Worm (Caenorhabditis elegans) whole organism, early embryonic: Measurements from ENCODE around the gene C08H9.16.

Experiments
- B0310.2 ChIP-seq: sonication (generic microtip); optimal IDR thresholded peaks from 2 replicates; lab custom pipeline; 2016; ENCODE audit warnings: mild to moderate bottlenecking, missing genetic modification characterization, missing compliant biosample characterization
- F13C5.2 ChIP-seq: sonication (generic microtip); optimal IDR thresholded peaks from 2 replicates; lab custom pipeline; 2017; ENCODE audit warnings: mild to moderate bottlenecking, missing genetic modification characterization, inconsistent platforms, missing compliant biosample characterization
- aly-1 ChIP-seq: sonication (generic microtip); optimal IDR thresholded peaks from 2 replicates; lab custom pipeline; 2016; ENCODE audit warnings: missing genetic modification characterization, missing compliant biosample characterization
- ama-1 ChIP-seq: fragments of 150-350 bp; optimal IDR thresholded peaks from 2 replicates; lab custom pipeline; 2014
- ceh-13 ChIP-seq: fragments of 200-800 bp; sonication (Bioruptor generic); optimal IDR thresholded peaks from 2 replicates; lab custom pipeline; 2018; ENCODE audit warnings: mild to moderate bottlenecking, missing genetic modification characterization, missing compliant biosample characterization
- ets-7 ChIP-seq: sonication (generic microtip); optimal IDR thresholded peaks from 2 replicates; lab custom pipeline; 2016; ENCODE audit warnings: missing genotype, missing genetic modification characterization, missing compliant biosample characterization
- flt-1 ChIP-seq: fragments of 200-800 bp; sonication (Bioruptor generic); IDR thresholded peaks from 2 replicates; pipeline ENCODE4 v1.3.6; 2022; ENCODE audit warnings: missing genetic modification characterization, missing compliant biosample characterization
- hmbx-1 ChIP-seq: sonication (generic microtip); optimal IDR thresholded peaks from 2 replicates; lab custom pipeline; 2016; ENCODE audit warnings: mild to moderate bottlenecking, missing genetic modification characterization, missing compliant biosample characterization
- pes-1 ChIP-seq: fragments of 200-800 bp; sonication (Bioruptor generic); IDR thresholded peaks from 2 replicates; pipeline ENCODE4 v1.3.6; 2022; ENCODE audit warnings: missing genetic modification reagents, missing genetic modification characterization, missing compliant biosample characterization
- scrt-1 ChIP-seq: fragments of 200-800 bp; sonication (Bioruptor generic); IDR thresholded peaks from 2 replicates; pipeline ENCODE4 v1.3.6; 2022; ENCODE audit warnings: missing genetic modification characterization, missing compliant biosample characterization
- tbx-11 ChIP-seq: fragments of 200-800 bp; sonication (Bioruptor generic); IDR thresholded peaks from 2 replicates; pipeline ENCODE4 v1.3.6; 2022; ENCODE audit warnings: missing genetic modification characterization, missing compliant biosample characterization
- tbx-37 ChIP-seq: fragments of 200-800 bp; sonication (Bioruptor generic); conservative IDR thresholded peaks from 2 replicates; pipeline ENCODE4 v1.3.6; 2022; ENCODE audit warnings: missing genetic modification reagents, missing genetic modification characterization, missing compliant biosample characterization
- tra-4 ChIP-seq: sonication (generic microtip); optimal IDR thresholded peaks from 2 replicates; lab custom pipeline; 2017; ENCODE audit warnings: missing genetic modification characterization, missing compliant biosample characterization

DNA sequence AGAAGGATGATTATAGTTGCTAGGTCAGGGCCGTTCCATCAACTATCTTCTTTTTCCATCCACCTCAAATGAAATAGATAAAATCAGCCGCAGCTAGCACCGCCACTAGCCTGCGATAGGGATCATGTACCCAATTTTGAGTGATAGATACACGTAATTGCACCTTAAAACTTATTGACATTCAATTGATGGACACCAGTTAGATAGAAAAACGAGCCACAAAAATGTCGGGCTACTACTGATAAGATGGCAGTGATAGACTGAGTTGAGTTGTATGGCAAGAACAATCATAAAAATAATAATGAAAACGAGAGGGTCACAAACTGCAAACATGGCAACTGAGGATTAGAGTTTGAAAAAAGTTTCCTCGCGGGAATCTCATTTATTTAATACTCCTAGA is 755 bp upstream of the C08H9.16 start:
- no peak for TF ChIP-seq scrt-1
- no peak for TF ChIP-seq hmbx-1
- no peak for TF ChIP-seq tbx-11 (GFP tag; lab: Robert Waterston, UW)
- TF ChIP-seq F13C5.2 (tag; lab: Kevin White, UChicago): no peak
- no peak for TF ChIP-seq tra-4
- TF ChIP-seq B0310.2 (tag; lab: Kevin White, UChicago): no peak
- TF ChIP-seq flt-1: no peak
- no peak for TF ChIP-seq tbx-37
- no peak for TF ChIP-seq pes-1
- no peak for TF ChIP-seq aly-1 (tag; lab: Kevin White, UChicago)
- no peak for TF ChIP-seq ama-1 (lab: Kevin White, UChicago)
- TF ChIP-seq ets-7 (tag; lab: Kevin White, UChicago): no peak
- TF ChIP-seq ceh-13 (GFP tag; lab: Kevin White, UChicago): no peak
